Fruit fly (Drosophila melanogaster) whole organism, embryonic: ENCODE data around the gene ssp3.

Source experiments
- ATbp ChIP-seq: fragments of 200-800 bp; sonication (Bioruptor generic); optimal IDR thresholded peaks from 2 replicates; lab custom pipeline; 2017; ENCODE audit warnings: missing biosample characterization, mild to moderate bottlenecking, missing genetic modification characterization, missing genetic modification reagents
- Bdp1 ChIP-seq: fragments of 200-800 bp; sonication (Bioruptor generic); optimal IDR thresholded peaks from 3 replicates; lab custom pipeline; 2016; ENCODE audit warnings: missing biosample characterization, missing genetic modification characterization
- CG10654 ChIP-seq: fragments of 200-800 bp; sonication (Bioruptor generic); optimal IDR thresholded peaks from 2 replicates; lab custom pipeline; 2016; ENCODE audit warnings: missing biosample characterization, missing genetic modification characterization
- CG10979 ChIP-seq: fragments of 200-800 bp; sonication (Bioruptor generic); optimal IDR thresholded peaks from 2 replicates; lab custom pipeline; 2018; ENCODE audit warnings: missing biosample characterization, mild to moderate bottlenecking, missing genetic modification characterization, moderate library complexity
- CG11695 ChIP-seq: fragments of 200-800 bp; sonication (Bioruptor generic); IDR thresholded peaks from 3 replicates; pipeline ENCODE4 v1.3.6; 2022; ENCODE audit warnings: missing biosample characterization, missing genetic modification characterization
- CG12659 ChIP-seq: fragments of 200-800 bp; sonication (Bioruptor generic); optimal IDR thresholded peaks from 3 replicates; lab custom pipeline; 2017; ENCODE audit warnings: mild to moderate bottlenecking, missing biosample characterization, missing genetic modification reagents, missing genetic modification characterization
- CG12769 ChIP-seq: fragments of 200-800 bp; sonication (Bioruptor generic); optimal IDR thresholded peaks from 2 replicates; lab custom pipeline; 2019; ENCODE audit warnings: missing biosample characterization, mild to moderate bottlenecking, missing genetic modification characterization, moderate library complexity
- CG16813 ChIP-seq: fragments of 200-800 bp; sonication (Bioruptor generic); IDR thresholded peaks from 3 replicates; pipeline ENCODE4 v1.3.6; 2022; ENCODE audit warnings: missing biosample characterization, missing genetic modification characterization; ENCODE audit not compliant: partially characterized antibody
- CG18619 ChIP-seq: fragments of 200-800 bp; sonication (Bioruptor generic); optimal IDR thresholded peaks from 3 replicates; lab custom pipeline; 2017; ENCODE audit warnings: missing biosample characterization, mild to moderate bottlenecking, missing genetic modification characterization
- CG30431 ChIP-seq: fragments of 200-800 bp; sonication (Bioruptor generic); optimal IDR thresholded peaks from 2 replicates; lab custom pipeline; 2017; ENCODE audit warnings: missing biosample characterization, missing genetic modification characterization
- CG3281 ChIP-seq: fragments of 200-800 bp; sonication (Bioruptor generic); optimal IDR thresholded peaks from 3 replicates; lab custom pipeline; 2017; ENCODE audit warnings: missing biosample characterization, mild to moderate bottlenecking, missing genetic modification characterization
- CG6254 ChIP-seq: fragments of 200-800 bp; sonication (Bioruptor generic); optimal IDR thresholded peaks from 3 replicates; lab custom pipeline; 2017; ENCODE audit warnings: mild to moderate bottlenecking, missing biosample characterization, missing genetic modification reagents, missing genetic modification characterization
- CG7786 ChIP-seq: fragments of 200-800 bp; sonication (Bioruptor generic); optimal IDR thresholded peaks from 2 replicates; lab custom pipeline; 2016; ENCODE audit warnings: missing biosample characterization, missing genetic modification characterization
- CG9797 ChIP-seq: fragments of 200-800 bp; sonication (Bioruptor generic); optimal IDR thresholded peaks from 3 replicates; lab custom pipeline; 2018; ENCODE audit warnings: missing biosample characterization, mild to moderate bottlenecking, missing genetic modification characterization
- CG9817 ChIP-seq: fragments of 200-800 bp; sonication (Bioruptor generic); optimal IDR thresholded peaks from 2 replicates; lab custom pipeline; 2018; ENCODE audit warnings: missing biosample characterization, mild to moderate bottlenecking, missing genetic modification characterization, moderate library complexity
- CG9876 ChIP-seq: fragments of 200-800 bp; sonication (Bioruptor generic); optimal IDR thresholded peaks from 2 replicates; lab custom pipeline; 2016; ENCODE audit warnings: missing biosample characterization, missing genetic modification characterization
- Dip3 ChIP-seq: fragments of 200-800 bp; sonication (Bioruptor generic); optimal IDR thresholded peaks from 3 replicates; lab custom pipeline; 2016; ENCODE audit warnings: missing biosample characterization, missing genetic modification characterization
- Dp ChIP-seq: fragments of 200-800 bp; sonication (Bioruptor generic); optimal IDR thresholded peaks from 2 replicates; lab custom pipeline; 2018; ENCODE audit warnings: missing biosample characterization, mild to moderate bottlenecking, missing genetic modification characterization, moderate library complexity
- H2.0 ChIP-seq: fragments of 200-800 bp; sonication (Bioruptor generic); IDR thresholded peaks from 2 replicates; pipeline ENCODE4 v1.3.6; 2022; ENCODE audit warnings: missing biosample characterization, missing genetic modification characterization
- HLH4C ChIP-seq: fragments of 200-800 bp; sonication (Bioruptor generic); IDR thresholded peaks from 3 replicates; pipeline ENCODE4 v1.3.6; 2022; ENCODE audit warnings: missing biosample characterization, missing genetic modification characterization; ENCODE audit not compliant: partially characterized antibody
- MESR4 ChIP-seq: fragments of 200-800 bp; sonication (Bioruptor generic); optimal IDR thresholded peaks from 2 replicates; lab custom pipeline; 2018; ENCODE audit warnings: missing biosample characterization, mild to moderate bottlenecking, missing genetic modification characterization, moderate library complexity
- Meics ChIP-seq: fragments of 200-800 bp; sonication (Bioruptor generic); optimal IDR thresholded peaks from 2 replicates; lab custom pipeline; 2017; ENCODE audit warnings: missing biosample characterization, mild to moderate bottlenecking, missing genetic modification characterization
- Myb ChIP-seq: fragments of 200-800 bp; sonication (Bioruptor generic); optimal IDR thresholded peaks from 2 replicates; lab custom pipeline; 2016; ENCODE audit warnings: missing biosample characterization, missing genetic modification characterization
- NFAT ChIP-seq: fragments of 200-800 bp; sonication (Bioruptor generic); IDR thresholded peaks from 2 replicates; pipeline ENCODE4 v1.3.6; 2022; ENCODE audit warnings: missing biosample characterization, missing genetic modification characterization
- Ptx1 ChIP-seq: fragments of 200-800 bp; sonication (Bioruptor generic); IDR thresholded peaks from 2 replicates; pipeline ENCODE4 v1.3.6; 2022; ENCODE audit warnings: missing biosample characterization, missing genetic modification characterization
- Rx ChIP-seq: fragments of 200-800 bp; sonication (Bioruptor generic); IDR thresholded peaks from 2 replicates; pipeline ENCODE4 v1.3.6; 2022; ENCODE audit warnings: missing biosample characterization, missing genetic modification characterization
- Sry-δ ChIP-seq: fragments of 200-800 bp; sonication (Bioruptor generic); optimal IDR thresholded peaks from 2 replicates; lab custom pipeline; 2016; ENCODE audit warnings: missing biosample characterization, missing genetic modification characterization
- Trl ChIP-seq, 3 experiments: fragments of >200 bp in 2 of 3; fragments of 200-800 bp in 1 of 3; sonication (Bioruptor generic) in 1 of 3; optimal IDR thresholded peaks; 2 replicates in 1 of 3; 3 replicates in 2 of 3; lab custom pipeline; 2016 to 2017; ENCODE audit warnings: missing biosample characterization in 1 of 3, missing genetic modification characterization in 1 of 3
- Vsx1 ChIP-seq: fragments of 200-800 bp; sonication (Bioruptor generic); optimal IDR thresholded peaks from 2 replicates; lab custom pipeline; 2017; ENCODE audit warnings: missing biosample characterization, mild to moderate bottlenecking, missing genetic modification characterization, missing genetic modification reagents
- ac ChIP-seq: fragments of 200-800 bp; sonication (Bioruptor generic); optimal IDR thresholded peaks from 3 replicates; lab custom pipeline; 2017; ENCODE audit warnings: missing biosample characterization, mild to moderate bottlenecking, missing genetic modification characterization
- btn ChIP-seq: fragments of 200-800 bp; sonication (Bioruptor generic); optimal IDR thresholded peaks from 2 replicates; lab custom pipeline; 2016; ENCODE audit warnings: missing biosample characterization, missing genetic modification characterization
- cas ChIP-seq: fragments of 200-800 bp; sonication (Bioruptor generic); IDR thresholded peaks from 2 replicates; pipeline ENCODE4 v1.3.6; 2022; ENCODE audit warnings: missing biosample characterization, missing genetic modification characterization
- cg ChIP-seq: fragments of 200-800 bp; sonication (Bioruptor generic); optimal IDR thresholded peaks from 3 replicates; lab custom pipeline; 2019; ENCODE audit warnings: missing biosample characterization, mild to moderate bottlenecking, missing genetic modification characterization, moderate library complexity
- chinmo ChIP-seq: fragments of 200-800 bp; sonication (Bioruptor generic); IDR thresholded peaks from 4 replicates; pipeline ENCODE4 v1.3.6; 2022; ENCODE audit warnings: missing biosample characterization, missing genetic modification characterization; ENCODE audit not compliant: partially characterized antibody
- emc ChIP-seq: fragments of 200-800 bp; sonication (Bioruptor generic); optimal IDR thresholded peaks from 2 replicates; lab custom pipeline; 2016; ENCODE audit warnings: missing biosample characterization, missing genetic modification characterization
- exex ChIP-seq: fragments of 200-800 bp; sonication (Bioruptor generic); optimal IDR thresholded peaks from 4 replicates; lab custom pipeline; 2018; ENCODE audit warnings: missing biosample characterization, mild to moderate bottlenecking, missing genetic modification characterization, moderate library complexity
- eyg ChIP-seq: fragments of 200-800 bp; sonication (Bioruptor generic); optimal IDR thresholded peaks from 3 replicates; lab custom pipeline; 2016; ENCODE audit warnings: missing biosample characterization, missing genetic modification characterization
- gcm ChIP-seq: fragments of 200-800 bp; sonication (Bioruptor generic); optimal IDR thresholded peaks from 2 replicates; lab custom pipeline; 2019; ENCODE audit warnings: missing biosample characterization, mild to moderate bottlenecking, missing genetic modification characterization, moderate library complexity
- gcm2 ChIP-seq: fragments of 200-800 bp; sonication (Bioruptor generic); optimal IDR thresholded peaks from 2 replicates; lab custom pipeline; 2016; ENCODE audit warnings: missing biosample characterization, missing genetic modification characterization
- grau ChIP-seq: fragments of 200-800 bp; optimal IDR thresholded peaks from 3 replicates; lab custom pipeline; 2019; ENCODE audit warnings: missing biosample characterization, mild to moderate bottlenecking, missing genetic modification characterization, moderate library complexity
- hb ChIP-seq: fragments of 200-800 bp; sonication (Bioruptor generic); IDR thresholded peaks from 3 replicates; pipeline ENCODE4 v1.3.6; 2022; ENCODE audit warnings: missing biosample characterization, missing genetic modification characterization; ENCODE audit not compliant: partially characterized antibody
- hth ChIP-seq: fragments of >200 bp; optimal IDR thresholded peaks from 2 replicates; lab custom pipeline; 2017; ENCODE audit warnings: inconsistent platforms
- lmd ChIP-seq: fragments of 200-800 bp; sonication (Bioruptor generic); IDR thresholded peaks from 2 replicates; pipeline ENCODE4 v1.3.6; 2022; ENCODE audit warnings: missing biosample characterization, missing genetic modification characterization
- lola ChIP-seq, 3 experiments: fragments of >200 bp in 2 of 3; fragments of 200-800 bp in 1 of 3; sonication (Bioruptor generic) in 1 of 3; optimal IDR thresholded peaks; 2 replicates each; lab custom pipeline; 2017 to 2019; ENCODE audit warnings: missing biosample characterization in 3 of 3, missing genetic modification characterization in 3 of 3, mild to moderate bottlenecking in 1 of 3, moderate library complexity in 1 of 3
- pb ChIP-seq: fragments of 200-800 bp; sonication (Bioruptor generic); optimal IDR thresholded peaks from 3 replicates; lab custom pipeline; 2016; ENCODE audit warnings: missing biosample characterization, missing genetic modification characterization
- pita ChIP-seq: fragments of 200-800 bp; sonication (Bioruptor generic); optimal IDR thresholded peaks from 2 replicates; lab custom pipeline; 2017; ENCODE audit warnings: missing biosample characterization, mild to moderate bottlenecking, missing genetic modification characterization
- sc ChIP-seq, 3 experiments: fragments of >200 bp in 2 of 3; fragments of 200-800 bp in 1 of 3; sonication (Bioruptor generic) in 1 of 3; optimal IDR thresholded peaks; 2 replicates in 2 of 3; 3 replicates in 1 of 3; lab custom pipeline; 2017; ENCODE audit warnings: mild to moderate bottlenecking in 1 of 3, missing biosample characterization in 1 of 3, missing genetic modification characterization in 1 of 3, missing genetic modification reagents in 1 of 3
- sr ChIP-seq: fragments of 200-800 bp; sonication (Bioruptor generic); IDR thresholded peaks from 3 replicates; pipeline ENCODE4 v1.3.6; 2022; ENCODE audit warnings: missing biosample characterization, missing genetic modification characterization
- tgo ChIP-seq: fragments of 200-800 bp; sonication (Bioruptor generic); IDR thresholded peaks from 3 replicates; pipeline ENCODE4 v1.3.6; 2022; ENCODE audit warnings: missing biosample characterization, missing genetic modification characterization
- zfh1 ChIP-seq: fragments of 200-800 bp; sonication (Bioruptor generic); IDR thresholded peaks from 3 replicates; pipeline ENCODE4 v1.3.6; 2022; ENCODE audit warnings: missing biosample characterization, missing genetic modification characterization

The ssp3 gene

DNA sequence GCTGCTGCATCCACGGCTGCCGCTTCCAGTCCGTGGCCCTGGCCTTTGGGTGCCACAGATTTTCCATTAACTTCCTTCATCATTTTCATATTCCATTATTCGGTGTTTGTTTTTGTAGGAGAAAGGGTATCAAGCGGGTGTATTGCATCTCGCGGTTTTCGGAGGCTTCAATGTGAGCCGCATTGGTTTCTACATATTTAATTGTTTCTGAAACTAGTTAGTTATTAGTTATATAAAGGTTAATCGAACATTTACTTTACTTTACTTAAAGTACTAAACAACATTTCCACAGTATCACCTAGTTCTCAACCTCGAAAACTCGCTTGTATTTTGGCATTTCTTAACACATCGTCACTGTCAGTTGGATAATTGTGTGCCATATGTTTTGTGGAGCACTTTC lies 43.9 kb downstream of the ssp3 start (continued):
- TF ChIP-seq hb (no peak), hth (lab: Kevin White, UChicago) (no peak), CG10654 (GFP tag; lab: Kevin White, UChicago) (peak; percentile 12), sc (optimal IDR thresholded peaks at IDR 0.05; lab: Kevin White, UChicago) (no peak), sc (GFP tag; optimal IDR thresholded peaks at IDR 0.05; lab: Kevin White, UChicago) (peak; percentile 25), CG9797 (GFP tag; lab: Kevin White, UChicago) (no peak), Bdp1 (GFP tag; lab: Kevin White, UChicago) (no peak), btn (GFP tag; lab: Kevin White, UChicago) (no peak), CG10979 (tag; lab: Kevin White, UChicago) (peak; percentile 73), CG16813 (GFP tag; lab: Robert Waterston, UW) (no peak), CG12769 (no peak), chinmo (GFP tag; lab: Robert Waterston, UW) (no peak), pita (no peak), eyg (GFP tag; lab: Kevin White, UChicago) (no peak), pb (GFP tag; lab: Kevin White, UChicago) (no peak), Rx (no peak; the same call in 1 of the 2 replicates), zfh1 (GFP tag; lab: Robert Waterston, UW) (peak; percentile 61; the same call in 2 of the 3 replicates), Vsx1 (GFP tag; lab: Kevin White, UChicago) (no peak), grau (tag; lab: Kevin White, UChicago) (peak; percentile 56), exex (tag; lab: Kevin White, UChicago) (no peak), NFAT (0 out of 2 replicates have a peak, but pooled peaks have one; percentile 6), sr (GFP tag; lab: Robert Waterston, UW) (no peak), CG18619 (GFP tag; lab: Kevin White, UChicago) (no peak), CG9876 (GFP tag; lab: Kevin White, UChicago) (no peak), cas (GFP tag; lab: Robert Waterston, UW) (no peak), Ptx1 (GFP tag; lab: Robert Waterston, UW) (peak; percentile 37; the same call in 1 of the 2 replicates), Meics (GFP tag; lab: Kevin White, UChicago) (no peak), Trl (optimal IDR thresholded peaks at IDR 0.05; lab: Kevin White, UChicago) (no peak), Trl (GFP tag; optimal IDR thresholded peaks at IDR 0.05; lab: Kevin White, UChicago) (peak; percentile 40), CG6254 (peak; percentile 55), ATbp (peak; percentile 37), ac (no peak), CG12659 (GFP tag; lab: Kevin White, UChicago) (peak; percentile 4), gcm2 (no peak), Myb (GFP tag; lab: Kevin White, UChicago) (no peak), MESR4 (GFP tag; lab: Kevin White, UChicago) (no peak), Dip3 (no peak), tgo (no peak), CG11695 (GFP tag; lab: Robert Waterston, UW) (no peak), Dp (no peak), CG3281 (GFP tag; lab: Kevin White, UChicago) (no peak), CG30431 (GFP tag; lab: Kevin White, UChicago) (peak; percentile 62), H2.0 (GFP tag; lab: Robert Waterston, UW) (no peak), HLH4C (GFP tag; lab: Robert Waterston, UW) (no peak), lmd (GFP tag; lab: Robert Waterston, UW) (peak; percentile 57), gcm (GFP tag; lab: Kevin White, UChicago) (no peak), emc (GFP tag; lab: Kevin White, UChicago) (no peak), Sry-δ (GFP tag; lab: Kevin White, UChicago) (no peak), cg (GFP tag; lab: Kevin White, UChicago) (no peak), lola (GFP tag; optimal IDR thresholded peaks at IDR 0.05; lab: Kevin White, UChicago) (peak in 1 of 3 experiments; percentile 70), CG7786 (GFP tag; lab: Kevin White, UChicago) (no peak), CG9817 (tag; lab: Kevin White, UChicago) (no peak)
